Fruit fly (Drosophila melanogaster): ENCODE measurements around the gene CtIP.

CtIP gene

DNA sequence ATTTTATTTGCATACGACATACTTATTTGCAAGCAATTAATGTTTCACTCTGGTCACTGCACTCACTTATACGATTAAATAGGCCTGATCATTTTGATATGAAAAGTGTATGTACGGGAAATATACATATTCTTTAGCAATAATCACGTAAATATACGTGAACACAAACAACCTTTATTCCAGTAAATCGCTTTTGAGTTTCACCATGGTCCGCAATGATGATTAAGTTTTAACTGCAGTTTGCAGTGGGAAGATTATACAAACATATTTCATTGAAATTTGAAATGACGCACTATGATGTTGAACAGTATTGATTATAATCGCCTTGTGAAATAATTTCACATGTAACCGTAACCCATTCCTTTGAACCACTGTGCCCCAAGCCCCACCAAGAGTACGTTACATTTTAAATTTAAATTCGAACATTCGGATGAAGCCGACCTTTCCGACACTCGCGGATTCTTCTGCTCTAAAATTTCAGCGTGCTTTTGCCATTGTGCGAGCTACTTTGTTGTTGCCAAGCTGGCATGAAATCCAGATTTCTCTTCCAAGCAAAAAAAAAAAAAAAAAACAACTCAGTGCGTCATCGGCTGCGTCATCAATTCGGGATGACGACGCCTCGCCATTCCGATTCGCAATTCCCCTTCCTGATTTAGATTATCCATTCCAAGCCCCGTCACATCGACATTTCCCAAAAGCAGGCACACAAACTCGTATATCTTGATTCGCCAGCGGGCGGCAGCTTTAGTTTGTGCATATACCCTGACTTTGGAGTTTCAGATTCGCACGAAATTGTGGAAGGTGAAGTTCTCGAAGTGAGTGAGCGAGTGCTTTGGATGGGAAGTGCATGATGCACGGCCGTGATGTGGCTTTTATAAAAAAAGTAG lies 32.3 kb upstream of the CtIP start (continued):
- TF ChIP-seq jing (GFP tag; optimal IDR thresholded peaks at IDR 0.05), result no peak
- no peak for TF ChIP-seq CTCF (GFP tag; optimal IDR thresholded peaks at IDR 0.05)
- TF ChIP-seq CG10274 (GFP tag; optimal IDR thresholded peaks at IDR 0.05), result no peak
- TF ChIP-seq gro (GFP tag; optimal IDR thresholded peaks at IDR 0.05), result no peak
- TF ChIP-seq CG6765 (GFP tag; optimal IDR thresholded peaks at IDR 0.05), result no peak
- no peak for TF ChIP-seq chif (GFP tag; optimal IDR thresholded peaks at IDR 0.05)
- TF ChIP-seq CG16813 (GFP tag; IDR thresholded peaks at IDR 0.05; ENCODE audit: partially characterized antibody), result 0 out of 3 replicates have a peak, but pooled peaks have one; percentile 32
- TF ChIP-seq ssp (GFP tag; IDR thresholded peaks at IDR 0.05), result no peak
- TF ChIP-seq ind (GFP tag; optimal IDR thresholded peaks at IDR 0.05), result no peak
- TF ChIP-seq psq (GFP tag; optimal IDR thresholded peaks at IDR 0.05), result no peak
- peak; percentile 21 for TF ChIP-seq Myb (GFP tag; optimal IDR thresholded peaks at IDR 0.05)
- peak; percentile 9 for TF ChIP-seq sqz (GFP tag; optimal IDR thresholded peaks at IDR 0.05)
- TF ChIP-seq CG3163 (GFP tag; optimal IDR thresholded peaks at IDR 0.05), result no peak
- TF ChIP-seq CG34376 (GFP tag; optimal IDR thresholded peaks at IDR 0.05), result no peak
- peak; percentile 26 for TF ChIP-seq CG13624 (GFP tag; optimal IDR thresholded peaks at IDR 0.05)
- TF ChIP-seq eve (GFP tag; optimal IDR thresholded peaks at IDR 0.05), result peak in 1 of 2 experiments; percentile 48
- TF ChIP-seq Ets65A (GFP tag), result peak; percentile 48
- TF ChIP-seq al (GFP tag; IDR thresholded peaks at IDR 0.05), result no peak
- TF ChIP-seq lbe (GFP tag; optimal IDR thresholded peaks at IDR 0.05), result peak; percentile 29
- TF ChIP-seq Taf1 (GFP tag; IDR thresholded peaks at IDR 0.05), result no peak
- TF ChIP-seq lmd (GFP tag; IDR thresholded peaks at IDR 0.05), result no peak
- TF ChIP-seq CG31441 (GFP tag; IDR thresholded peaks at IDR 0.05), result no peak
- no peak for TF ChIP-seq wor (GFP tag; IDR thresholded peaks at IDR 0.05)
- no peak for TF ChIP-seq HLH54F (GFP tag; optimal IDR thresholded peaks at IDR 0.05)
- no peak for TF ChIP-seq CG1529 (GFP tag; optimal IDR thresholded peaks at IDR 0.05)
- no peak for TF ChIP-seq ken (GFP tag; IDR thresholded peaks at IDR 0.05)
- no peak for TF ChIP-seq Nf-YB (GFP tag; optimal IDR thresholded peaks at IDR 0.05)
- TF ChIP-seq ato (GFP tag; IDR thresholded peaks at IDR 0.05; ENCODE audit: partially characterized antibody), result no peak
- TF ChIP-seq CG11085 (GFP tag; IDR thresholded peaks at IDR 0.05), result no peak

DNA sequence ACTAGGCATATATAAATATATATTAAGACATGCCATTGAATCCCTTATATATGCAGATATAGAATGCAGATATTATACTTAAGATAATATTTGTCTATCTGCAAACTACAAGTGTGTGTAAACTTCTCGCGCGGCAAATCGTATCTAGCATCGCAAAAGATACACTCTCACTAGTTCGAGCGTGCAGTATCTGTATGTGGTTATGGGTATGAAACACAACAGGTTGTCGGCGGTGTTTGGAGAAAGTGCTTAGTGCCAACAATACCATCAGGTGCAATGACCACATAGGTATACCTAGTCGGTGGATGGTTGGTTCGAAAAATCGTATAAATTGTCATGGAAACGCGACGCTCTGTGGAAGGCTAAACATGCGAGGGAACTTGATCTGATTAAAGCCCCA lies 31.5 kb upstream of the CtIP start:
- TF ChIP-seq Med (GFP tag) (peak; percentile 20), seq (GFP tag; IDR thresholded peaks at IDR 0.05) (no peak), HLHmδ (GFP tag; optimal IDR thresholded peaks at IDR 0.05) (peak; percentile 5), usp (GFP tag; optimal IDR thresholded peaks at IDR 0.05) (no peak), CG2199 (GFP tag; IDR thresholded peaks at IDR 0.05) (peak; percentile 69; the same call in 1 of the 3 replicates), CG17829 (tag; optimal IDR thresholded peaks at IDR 0.05) (no peak), ken (GFP tag; IDR thresholded peaks at IDR 0.05) (0 out of 3 replicates have a peak, but pooled peaks have one; percentile 22), CG12769 (tag; optimal IDR thresholded peaks at IDR 0.05) (no peak), nom (GFP tag; optimal IDR thresholded peaks at IDR 0.05) (no peak), ci (GFP tag; IDR thresholded peaks at IDR 0.05) (peak; percentile 9; the same call in 1 of the 3 replicates), Max (GFP tag; optimal IDR thresholded peaks at IDR 0.05) (no peak), Blimp-1 (GFP tag; optimal IDR thresholded peaks at IDR 0.05) (peak; percentile 93), CG10321 (GFP tag; IDR thresholded peaks at IDR 0.05) (no peak), CG15479 (GFP tag; optimal IDR thresholded peaks at IDR 0.05) (peak; percentile 21)
